Worm (Caenorhabditis elegans) whole organism, early embryonic: ENCODE data around the gene C04H5.1.

Experiments used
- ama-1 ChIP-seq: fragments of 150-350 bp; optimal IDR thresholded peaks from 2 replicates; lab custom pipeline; 2014
- ceh-13 ChIP-seq: fragments of 200-800 bp; sonication (Bioruptor generic); optimal IDR thresholded peaks from 2 replicates; lab custom pipeline; 2018; ENCODE audit warnings: mild to moderate bottlenecking, missing genetic modification characterization, missing compliant biosample characterization
- ceh-36 ChIP-seq: sonication (generic microtip); optimal IDR thresholded peaks from 2 replicates; lab custom pipeline; 2016; ENCODE audit warnings: missing genetic modification characterization, inconsistent platforms, missing compliant biosample characterization

ce11 chrII:14510162-14510561 is 23.9 kb upstream of the C04H5.1 start:
- TF ChIP-seq ama-1 (no peak), ceh-36 (no peak), ceh-13 (GFP tag; lab: Kevin White, UChicago) (no peak)
